Worm (Caenorhabditis elegans) whole organism, L4 larva: ENCODE data around the gene K09G1.1.

ENCODE experiments used
- cey-2 ChIP-seq: sonication (generic microtip); optimal IDR thresholded peaks from 3 replicates; lab custom pipeline; 2017; ENCODE audit warnings: missing genetic modification characterization, mild to moderate bottlenecking, missing compliant biosample characterization, antibody characterized with exemption, borderline replicate concordance; ENCODE audit not compliant: insufficient read depth
- dmd-6 ChIP-seq: fragments of 200-800 bp; sonication (Bioruptor generic); IDR thresholded peaks from 2 replicates; pipeline ENCODE4 v1.3.6; 2022; ENCODE audit warnings: missing genetic modification reagents, missing genetic modification characterization, missing compliant biosample characterization
- duxl-1 ChIP-seq: sonication (generic microtip); optimal IDR thresholded peaks from 2 replicates; lab custom pipeline; 2016; ENCODE audit warnings: mild to moderate bottlenecking, missing genetic modification characterization, moderate library complexity, missing compliant biosample characterization; ENCODE audit not compliant: poor library complexity
- nhr-28 ChIP-seq: fragments of 150-350 bp; optimal IDR thresholded peaks from 2 replicates; lab custom pipeline; 2014; ENCODE audit warnings: missing biosample characterization, missing genetic modification characterization
- nhr-6 ChIP-seq: fragments of 150-350 bp; optimal IDR thresholded peaks from 2 replicates; lab custom pipeline; 2014; ENCODE audit warnings: missing biosample characterization, missing genetic modification characterization
- unc-62 ChIP-seq, 3 experiments: fragments of 150-350 bp in 1 of 3; sonication (generic microtip); optimal IDR thresholded peaks in 2 of 3; peaks in 1 of 3; 1 replicate in 1 of 3; 2 replicates in 2 of 3; lab custom pipeline; 2014 to 2017; ENCODE audit warnings: missing biosample characterization in 3 of 3, missing genetic modification characterization in 3 of 3, missing genetic modification reagents in 3 of 3, missing genotype in 1 of 3

The K09G1.1 gene

DNA sequence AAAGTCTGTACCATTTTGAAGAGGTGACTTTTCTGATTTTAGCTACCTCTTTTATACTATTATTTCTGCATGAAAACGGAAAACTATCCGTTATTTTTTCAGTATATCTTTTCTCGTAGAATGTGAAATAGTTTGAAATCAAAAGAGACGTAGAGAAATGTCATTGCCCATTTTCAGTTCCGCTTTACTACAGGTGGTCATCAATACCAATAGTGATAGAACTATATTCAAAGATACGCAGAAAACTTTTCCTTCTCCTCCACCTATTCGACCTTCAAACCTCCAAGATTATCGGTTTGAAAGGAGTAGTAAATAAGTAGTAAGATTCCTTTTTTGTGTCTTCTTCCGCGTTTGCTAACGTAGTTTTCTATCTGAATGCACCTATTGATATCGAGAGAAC is 50.0 kb downstream of the K09G1.1 start, which contains the start of gene col-147:
TSS of gene col-147 (minus strand) at position 26 of the 400 bp plus-strand sequence.
- 0 out of 2 replicates have a peak, but pooled peaks have one; percentile 7 for TF ChIP-seq dmd-6 (GFP tag; lab: Robert Waterston, UW)
- TF ChIP-seq cey-2 (tag; lab: Kevin White, UChicago), result peak; percentile 11
- TF ChIP-seq unc-62 (GFP tag; optimal IDR thresholded peaks at IDR 0.05 in 1 of 2; lab: Kevin White, UChicago), result peak in 1 of 2 experiments; percentile 83
- no peak for TF ChIP-seq unc-62 (tag; optimal IDR thresholded peaks at IDR 0.05; lab: Kevin White, UChicago)
- peak; percentile 60 for TF ChIP-seq nhr-28
- TF ChIP-seq duxl-1 (tag; lab: Kevin White, UChicago), result no peak
- TF ChIP-seq nhr-6 (tag; lab: Kevin White, UChicago), result no peak
